Worm (Caenorhabditis elegans) whole organism, midembryonic: ENCODE data around the gene D1005.5.

Source experiments
- T22C8.4 ChIP-seq: fragments of 200-800 bp; sonication (Bioruptor generic); IDR thresholded peaks from 2 replicates; pipeline ENCODE4 v1.3.6; 2022; ENCODE audit warnings: missing genetic modification characterization, missing compliant biosample characterization
- cog-1 ChIP-seq: sonication (generic microtip); optimal IDR thresholded peaks from 2 replicates; lab custom pipeline; 2016; ENCODE audit warnings: missing genetic modification characterization, missing compliant biosample characterization
- flt-1 ChIP-seq: fragments of 200-800 bp; sonication (Bioruptor generic); IDR thresholded peaks from 2 replicates; pipeline ENCODE4 v1.3.6; 2022; ENCODE audit warnings: missing genetic modification characterization, missing compliant biosample characterization
- klf-2 ChIP-seq: fragments of 200-800 bp; sonication (Bioruptor generic); conservative IDR thresholded peaks from 2 replicates; pipeline ENCODE4 v1.3.6; 2022; ENCODE audit warnings: missing genetic modification reagents, missing genetic modification characterization, missing compliant biosample characterization
- med-1 ChIP-seq: sonication (generic microtip); optimal IDR thresholded peaks from 2 replicates; lab custom pipeline; 2017; ENCODE audit warnings: missing genetic modification characterization, mild to moderate bottlenecking, missing compliant biosample characterization, antibody characterized with exemption, missing genetic modification reagents; ENCODE audit not compliant: insufficient read depth
- ref-1 ChIP-seq: fragments of 200-800 bp; sonication (Bioruptor generic); conservative IDR thresholded peaks from 2 replicates; pipeline ENCODE4 v1.3.6; 2022; ENCODE audit warnings: missing genetic modification reagents, missing genetic modification characterization, missing compliant biosample characterization
- ztf-23 ChIP-seq: fragments of 200-800 bp; sonication (Bioruptor generic); IDR thresholded peaks from 2 replicates; pipeline ENCODE4 v1.3.6; 2022; ENCODE audit warnings: missing genetic modification reagents, missing genetic modification characterization, missing compliant biosample characterization
- ztf-29 ChIP-seq: fragments of 200-800 bp; sonication (Bioruptor generic); IDR thresholded peaks from 2 replicates; pipeline ENCODE4 v1.3.6; 2022; ENCODE audit warnings: missing genetic modification reagents, missing genetic modification characterization, missing compliant biosample characterization

DNA sequence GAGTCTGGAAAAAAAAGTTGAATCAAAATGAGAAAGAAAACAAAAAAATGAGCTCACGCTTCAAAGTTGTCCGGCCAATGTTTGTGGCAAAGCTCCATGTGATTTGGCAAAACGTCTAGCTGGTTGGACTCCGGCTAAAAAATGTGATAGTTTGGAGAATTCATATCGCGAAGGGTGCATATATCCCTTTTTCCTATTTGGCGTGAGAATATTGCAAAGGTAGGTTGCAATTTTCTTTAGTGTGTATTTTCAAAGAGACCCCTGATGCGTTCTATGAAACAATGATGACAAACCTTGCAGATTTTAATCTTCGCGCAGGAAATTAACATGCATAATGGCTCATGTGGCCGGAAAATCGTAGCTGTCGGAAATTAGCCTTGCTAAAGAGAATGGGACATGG is 19.4 kb upstream of the D1005.5 start:
- no peak for TF ChIP-seq klf-2 (GFP tag; lab: Robert Waterston, UW)
- TF ChIP-seq flt-1 (GFP tag; lab: Robert Waterston, UW) = no peak
- no peak for TF ChIP-seq ztf-29 (GFP tag; lab: Robert Waterston, UW)
- TF ChIP-seq ref-1 (GFP tag; lab: Robert Waterston, UW) = no peak
- no peak for TF ChIP-seq T22C8.4 (GFP tag; lab: Robert Waterston, UW)
- no peak for TF ChIP-seq cog-1 (tag; lab: Kevin White, UChicago)
- TF ChIP-seq ztf-23 (GFP tag; lab: Robert Waterston, UW) = no peak
- no peak for TF ChIP-seq med-1 (GFP tag; lab: Kevin White, UChicago)
